Worm (Caenorhabditis elegans): ENCODE data around the gene F36H5.8.

The F36H5.8 gene

DNA sequence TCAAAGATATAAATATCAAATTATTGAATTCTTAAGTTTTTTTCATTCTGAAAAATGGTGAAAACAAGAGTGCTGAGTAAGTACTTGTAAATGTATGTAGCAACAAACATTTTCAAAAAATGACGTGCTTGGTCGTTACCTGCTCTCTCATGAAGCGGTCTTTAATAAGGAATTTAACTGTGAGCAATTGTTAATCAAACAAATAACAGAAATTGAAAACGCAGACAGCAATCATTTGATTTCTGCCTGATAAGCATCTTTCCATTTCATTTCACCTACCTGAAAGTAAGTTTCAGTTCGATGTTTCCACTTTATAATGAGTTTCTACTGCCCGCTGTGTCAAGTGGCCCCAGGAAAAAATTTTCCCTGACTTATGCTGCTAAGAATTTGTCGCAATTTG lies 12.6 kb upstream of the F36H5.8 start, which contains the start of gene math-28:
Gene math-28 (plus strand): TSS at position 301 of the 400 bp plus-strand sequence.
- TF ChIP-seq nhr-11 (tag; optimal IDR thresholded peaks at IDR 0.05): no peak
- no peak for TF ChIP-seq C38D4.7 (GFP tag; optimal IDR thresholded peaks at IDR 0.05)
- TF ChIP-seq ceh-48 (tag; optimal IDR thresholded peaks at IDR 0.05): no peak
- TF ChIP-seq pha-2 (tag; optimal IDR thresholded peaks at IDR 0.05): no peak
- TF ChIP-seq unc-3 (GFP tag; conservative IDR thresholded peaks at IDR 0.05): no peak
- no peak for TF ChIP-seq unc-3 (tag; optimal IDR thresholded peaks at IDR 0.05)
- no peak for TF ChIP-seq ceh-31 (tag; optimal IDR thresholded peaks at IDR 0.05)
- no peak for TF ChIP-seq ama-1 (optimal IDR thresholded peaks at IDR 0.05)
- no peak for TF ChIP-seq ceh-24 (tag; optimal IDR thresholded peaks at IDR 0.05)
- no peak for TF ChIP-seq fkh-10 (GFP tag; optimal IDR thresholded peaks at IDR 0.05)
- TF ChIP-seq lin-11 (tag; optimal IDR thresholded peaks at IDR 0.05): no peak
- TF ChIP-seq elt-2 (tag; optimal IDR thresholded peaks at IDR 0.05): no peak
- no peak for TF ChIP-seq sox-2 (GFP tag; IDR thresholded peaks at IDR 0.05)
- TF ChIP-seq hlh-30 (tag; optimal IDR thresholded peaks at IDR 0.05; ENCODE audit: insufficient read depth): no peak
- no peak for TF ChIP-seq C08G9.2 (tag; optimal IDR thresholded peaks at IDR 0.05)
- no peak for TF ChIP-seq nhr-232 (tag; optimal IDR thresholded peaks at IDR 0.05)
- TF ChIP-seq pag-3 (tag; optimal IDR thresholded peaks at IDR 0.05; ENCODE audit: borderline replicate concordance): no peak
- no peak for TF ChIP-seq mec-3 (tag; optimal IDR thresholded peaks at IDR 0.05; ENCODE audit: borderline replicate concordance)

ce11 chrII:1761564-1761963 lies 11.1 kb upstream of the F36H5.8 start, which contains the start of gene F36H5.4:
Gene F36H5.4, plus strand, starts transcription at chrII:1761864.
- TF ChIP-seq ztf-16 (tag; optimal IDR thresholded peaks at IDR 0.05): no peak

DNA sequence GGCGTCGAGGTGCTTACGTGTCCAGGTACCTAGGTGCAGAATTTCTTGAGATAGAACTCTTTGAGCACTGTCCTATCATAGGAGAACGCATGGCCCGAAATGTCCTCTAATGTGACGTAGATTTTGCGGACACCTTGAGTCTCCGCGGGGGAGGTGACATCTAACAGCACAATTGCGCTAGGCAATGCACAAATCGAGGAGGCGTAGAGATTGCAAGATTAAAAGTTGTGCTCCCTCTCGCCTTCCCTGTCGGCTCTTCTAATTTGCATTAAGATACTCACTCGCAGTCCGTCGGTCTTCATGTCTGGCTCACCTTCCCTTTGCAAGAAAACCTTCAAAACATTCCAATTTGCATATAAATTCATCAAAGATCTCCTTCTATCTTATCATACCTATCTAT lies 9.1 kb upstream of the F36H5.8 start, which contains the start of gene F36H5.18:
Gene F36H5.18 (plus strand): TSS at position 301 of the 400 bp plus-strand sequence.
- TF ChIP-seq pha-2 (tag; optimal IDR thresholded peaks at IDR 0.05): no peak
- TF ChIP-seq hlh-30 (tag; optimal IDR thresholded peaks at IDR 0.05; ENCODE audit: insufficient read depth): no peak
- TF ChIP-seq ceh-45 (GFP tag; IDR thresholded peaks at IDR 0.05): no peak
- no peak for TF ChIP-seq mec-3 (tag; optimal IDR thresholded peaks at IDR 0.05; ENCODE audit: borderline replicate concordance)
- no peak for TF ChIP-seq elt-4 (tag; optimal IDR thresholded peaks at IDR 0.05)

- TF ChIP-seq tbx-2 (tag; optimal IDR thresholded peaks at IDR 0.05): no peak
- no peak for TF ChIP-seq ama-1 (optimal IDR thresholded peaks at IDR 0.05)
- TF ChIP-seq ceh-6 (GFP tag; optimal IDR thresholded peaks at IDR 0.05): no peak
- no peak for TF ChIP-seq unc-42 (tag; optimal IDR thresholded peaks at IDR 0.05)
- no peak for TF ChIP-seq hlh-15 (tag; optimal IDR thresholded peaks at IDR 0.05)
- TF ChIP-seq ceh-9 (tag; optimal IDR thresholded peaks at IDR 0.05): no peak
These were observed 6.5 kb upstream of the F36H5.8 start, which contains the start of gene F36H5.10 for ce11 chrII:1757033-1757432. Gene F36H5.10, plus strand, starts transcription at chrII:1757333.

- no peak for TF ChIP-seq C08G9.2 (tag; optimal IDR thresholded peaks at IDR 0.05)
- no peak for TF ChIP-seq lin-11 (tag; optimal IDR thresholded peaks at IDR 0.05)
- no peak for TF ChIP-seq sdc-2 (tag; optimal IDR thresholded peaks at IDR 0.05)
- TF ChIP-seq tbx-2 (tag; optimal IDR thresholded peaks at IDR 0.05): no peak
- no peak for TF ChIP-seq ceh-22 (tag; optimal IDR thresholded peaks at IDR 0.05)
- TF ChIP-seq ceh-24 (tag; optimal IDR thresholded peaks at IDR 0.05): no peak
- TF ChIP-seq rnt-1 (tag; optimal IDR thresholded peaks at IDR 0.05): no peak
- TF ChIP-seq hlh-8 (tag; optimal IDR thresholded peaks at IDR 0.05): no peak
- TF ChIP-seq nhr-232 (tag; optimal IDR thresholded peaks at IDR 0.05): no peak
- no peak for TF ChIP-seq pag-3 (tag; optimal IDR thresholded peaks at IDR 0.05; ENCODE audit: borderline replicate concordance)
- no peak for TF ChIP-seq hlh-30 (tag; optimal IDR thresholded peaks at IDR 0.05; ENCODE audit: insufficient read depth)
- TF ChIP-seq dmd-4 (tag; optimal IDR thresholded peaks at IDR 0.05; ENCODE audit: borderline replicate concordance): no peak
- no peak for TF ChIP-seq ahr-1 (tag; optimal IDR thresholded peaks at IDR 0.05)
- no peak for TF ChIP-seq ceh-19 (GFP tag; optimal IDR thresholded peaks at IDR 0.05)
- TF ChIP-seq fkh-6 (tag; optimal IDR thresholded peaks at IDR 0.05): no peak
- TF ChIP-seq eyg-1 (tag; optimal IDR thresholded peaks at IDR 0.05): no peak
These were observed 6.1 kb upstream of the F36H5.8 start, which contains the start of gene fbxb-53 for ce11 chrII:1756582-1756981. Gene fbxb-53, plus strand, starts transcription at chrII:1756882.
